Worm (Caenorhabditis elegans): Measurements from ENCODE around the gene clc-28.
"Not testable (repeated sequence)": the region's sequence is repeated elsewhere in the genome, so short reads cannot be mapped to it uniquely, and the experiment has no call there.

Gene clc-28

ce11 chrIII:8339372-8339771, at the start of gene clc-28:
TSS of gene clc-28 (minus strand) at chrIII:8339472.
- not testable (repeated sequence) for TF ChIP-seq W03F9.2, him-1, dao-5 (tag; optimal IDR thresholded peaks at IDR 0.05)

- no peak for TF ChIP-seq W03F9.2 (tag; optimal IDR thresholded peaks at IDR 0.05)
- no peak for TF ChIP-seq him-1 (tag; optimal IDR thresholded peaks at IDR 0.05)
- TF ChIP-seq dao-5 (tag; optimal IDR thresholded peaks at IDR 0.05): no peak
Observed at ce11 chrIII:8380645-8381044, 41.4 kb upstream of the clc-28 start, which contains the start of gene R05D3.12. TSS of gene R05D3.12 (plus strand) at chrIII:8380945.

- no peak for TF ChIP-seq dao-5 (tag; optimal IDR thresholded peaks at IDR 0.05)
- TF ChIP-seq W03F9.2 (tag; optimal IDR thresholded peaks at IDR 0.05): no peak
- no peak for TF ChIP-seq him-1 (tag; optimal IDR thresholded peaks at IDR 0.05)
Observed at ce11 chrIII:8375000-8375399, 35.7 kb upstream of the clc-28 start, which contains the start of gene met-2. TSS of gene met-2 (plus strand) at chrIII:8375300.

- no peak for TF ChIP-seq W03F9.2 (tag; optimal IDR thresholded peaks at IDR 0.05)
Observed at ce11 chrIII:8371595-8372305, 32.5 kb upstream of the clc-28 start, which contains the start of gene lmbr-1. TSS of gene lmbr-1 (plus strand) at chrIII:8372255.

- TF ChIP-seq W03F9.2 (tag; optimal IDR thresholded peaks at IDR 0.05): peak; percentile 26
- TF ChIP-seq him-1 (tag; optimal IDR thresholded peaks at IDR 0.05): no peak
Observed at ce11 chrIII:8370846-8371257, 31.6 kb upstream of the clc-28 start.

ce11 chrIII:8370188-8370587, 30.9 kb upstream of the clc-28 start:
- TF ChIP-seq him-1 (tag; optimal IDR thresholded peaks at IDR 0.05): no peak
- no peak for TF ChIP-seq dao-5 (tag; optimal IDR thresholded peaks at IDR 0.05)
- no peak for TF ChIP-seq W03F9.2 (tag; optimal IDR thresholded peaks at IDR 0.05)

DNA sequence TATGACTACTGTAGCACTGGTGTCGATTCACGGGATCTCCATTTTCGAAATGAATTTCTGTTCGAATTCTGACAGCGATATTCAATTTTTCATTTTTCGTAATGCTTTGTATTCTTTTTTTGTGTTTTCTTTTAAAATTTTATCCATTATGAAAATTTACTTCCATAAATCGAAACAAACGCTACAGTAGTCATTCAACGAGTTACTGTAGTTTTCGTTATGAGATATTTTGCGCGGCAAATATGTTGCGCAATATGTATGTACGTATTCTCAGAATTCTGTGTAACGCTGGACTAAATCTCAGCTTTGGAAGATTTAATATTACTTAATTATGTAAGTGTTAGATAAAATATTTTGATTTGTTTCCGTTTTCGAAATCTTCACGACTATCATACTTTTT, 29.9 kb upstream of the clc-28 start:
- TF ChIP-seq W03F9.2 (tag; optimal IDR thresholded peaks at IDR 0.05) (no peak), dao-5 (tag; optimal IDR thresholded peaks at IDR 0.05) (no peak), him-1 (tag; optimal IDR thresholded peaks at IDR 0.05) (no peak)

DNA sequence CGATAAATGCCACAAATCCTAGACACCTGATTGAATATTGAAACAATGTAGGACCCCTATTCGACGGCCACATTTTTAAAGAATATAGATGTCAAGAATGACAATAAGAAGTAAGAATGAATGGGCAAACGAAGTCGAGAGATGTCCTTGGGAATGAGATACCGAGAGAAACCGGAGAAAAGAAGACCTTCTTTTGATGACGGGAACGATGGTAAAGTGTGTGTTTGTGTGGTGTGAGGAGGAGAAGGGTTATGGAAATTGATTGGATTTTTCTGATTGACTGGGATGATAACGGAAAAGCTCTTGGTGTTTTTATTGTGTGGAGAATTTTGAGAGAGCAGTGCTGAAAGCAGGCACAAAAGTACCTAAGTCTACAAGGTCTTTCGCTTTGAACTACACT, 29.3 kb upstream of the clc-28 start, which contains the start of gene R05D3.9:
Gene R05D3.9, minus strand, starts transcription at position 101 of the 400 bp plus-strand sequence.
- no peak for TF ChIP-seq him-1 (tag; optimal IDR thresholded peaks at IDR 0.05)

- TF ChIP-seq him-1 (tag; optimal IDR thresholded peaks at IDR 0.05) (no peak), W03F9.2 (tag; optimal IDR thresholded peaks at IDR 0.05) (no peak), dao-5 (tag; optimal IDR thresholded peaks at IDR 0.05) (no peak)
Observed at ce11 chrIII:8363253-8364061, 24.2 kb upstream of the clc-28 start, which contains the start of gene R05D3.3. TSS of gene R05D3.3 (plus strand) at chrIII:8364011.

- TF ChIP-seq W03F9.2 (tag; optimal IDR thresholded peaks at IDR 0.05) (peak; percentile 65), him-1 (tag; optimal IDR thresholded peaks at IDR 0.05) (no peak)
Observed at ce11 chrIII:8358213-8358672, 19.0 kb upstream of the clc-28 start, which contains the start of the genes R05D3.8 and rfp-1. TSS of gene R05D3.8 (minus strand) at chrIII:8358327. TSS of gene rfp-1 (plus strand) at chrIII:8358622.

DNA sequence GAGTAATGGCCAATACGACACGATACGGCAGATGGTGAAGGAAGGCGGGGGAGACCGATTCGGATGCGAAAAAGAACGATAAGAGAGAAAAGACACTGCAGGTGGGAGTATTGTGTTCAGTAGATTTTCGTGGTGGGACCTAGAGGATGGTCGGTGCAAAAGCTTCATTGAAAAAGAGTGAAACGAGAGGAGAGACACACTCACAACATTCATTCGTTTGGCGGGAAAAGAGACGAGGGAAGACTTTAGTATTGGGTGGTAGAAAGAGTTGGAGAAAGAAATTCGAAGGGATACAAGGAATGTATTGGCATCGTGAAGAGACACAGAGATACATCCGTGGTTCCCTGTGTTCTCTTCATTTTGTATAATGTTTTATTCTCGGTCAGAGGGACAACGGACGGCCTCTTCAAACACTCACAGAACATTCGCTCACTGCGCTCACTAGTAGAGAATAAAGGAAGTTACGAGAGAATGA, 17.2 kb upstream of the clc-28 start:
- no peak for TF ChIP-seq dao-5 (tag; optimal IDR thresholded peaks at IDR 0.05)
- TF ChIP-seq W03F9.2 (tag; optimal IDR thresholded peaks at IDR 0.05): peak; percentile 46

- no peak for TF ChIP-seq him-1 (tag; optimal IDR thresholded peaks at IDR 0.05)
- no peak for TF ChIP-seq dao-5 (tag; optimal IDR thresholded peaks at IDR 0.05)
- TF ChIP-seq W03F9.2 (tag; optimal IDR thresholded peaks at IDR 0.05): no peak
Observed at ce11 chrIII:8355462-8355815, 16.2 kb upstream of the clc-28 start.

DNA sequence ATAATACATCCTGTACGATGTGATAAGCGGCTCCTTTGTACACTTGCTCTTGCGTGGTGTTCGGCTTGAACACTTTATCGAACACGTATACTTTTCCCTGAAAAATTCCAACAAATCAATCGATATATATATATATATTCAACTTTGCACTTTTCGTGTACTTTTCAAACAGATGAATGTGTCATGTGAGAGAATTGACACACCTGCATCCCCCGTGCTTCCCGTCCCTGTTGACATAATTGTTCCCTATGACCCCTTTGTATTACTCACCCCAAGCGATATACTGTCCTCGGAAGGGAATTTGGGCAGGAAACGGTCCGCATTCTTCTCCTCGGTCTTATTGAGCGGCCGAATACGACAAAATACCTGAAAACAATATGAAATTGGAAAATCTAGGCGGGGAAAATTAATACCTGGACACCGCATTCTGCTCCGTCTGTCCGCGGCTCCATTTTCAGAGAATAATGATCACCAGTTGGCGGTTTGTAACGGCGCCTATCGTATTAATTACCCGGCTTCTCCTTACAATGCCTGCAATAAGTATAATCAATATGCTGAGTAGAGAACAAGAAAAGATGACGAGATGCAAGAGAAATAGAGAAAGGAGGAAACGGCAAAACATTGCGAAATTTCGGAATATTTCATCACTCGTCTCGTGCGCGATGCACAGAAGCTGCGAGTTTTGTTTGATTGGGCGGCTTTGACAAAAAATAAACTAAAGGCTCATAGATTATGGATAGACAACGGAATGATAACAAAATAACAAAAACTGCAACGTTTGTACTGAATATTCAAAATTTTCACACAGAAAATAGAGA, 15.6 kb upstream of the clc-28 start, which contains the start of gene unc-116:
Gene unc-116, minus strand, starts transcription at position 531 of the 818 bp plus-strand sequence.
- TF ChIP-seq him-1 (tag; optimal IDR thresholded peaks at IDR 0.05) (peak; percentile 17), dao-5 (tag; optimal IDR thresholded peaks at IDR 0.05) (no peak)
